Fruit fly (Drosophila melanogaster) whole organism, embryonic: ENCODE measurements around the gene Nsun5.

Source experiments
- Asciz ChIP-seq: fragments of 200-800 bp; sonication (Bioruptor generic); optimal IDR thresholded peaks from 2 replicates; lab custom pipeline; 2017; ENCODE audit warnings: missing biosample characterization, mild to moderate bottlenecking, missing genetic modification characterization, missing genetic modification reagents
- CG11093 ChIP-seq: fragments of 200-800 bp; sonication (Bioruptor generic); IDR thresholded peaks from 3 replicates; pipeline ENCODE4 v1.3.6; 2022; ENCODE audit warnings: missing biosample characterization, missing genetic modification characterization
- CG11560 ChIP-seq: fragments of 200-800 bp; sonication (Bioruptor generic); IDR thresholded peaks from 3 replicates; pipeline ENCODE4 v1.3.6; 2022; ENCODE audit warnings: missing biosample characterization, missing genetic modification characterization
- CG12236 ChIP-seq: fragments of 200-800 bp; sonication (Bioruptor generic); optimal IDR thresholded peaks from 2 replicates; lab custom pipeline; 2016; ENCODE audit warnings: missing biosample characterization, missing genetic modification characterization
- CG12659 ChIP-seq: fragments of 200-800 bp; sonication (Bioruptor generic); optimal IDR thresholded peaks from 3 replicates; lab custom pipeline; 2017; ENCODE audit warnings: mild to moderate bottlenecking, missing biosample characterization, missing genetic modification reagents, missing genetic modification characterization
- CG14050 ChIP-seq: fragments of 200-800 bp; sonication (Bioruptor generic); IDR thresholded peaks from 3 replicates; pipeline ENCODE4 v1.3.6; 2022; ENCODE audit warnings: missing biosample characterization, missing genetic modification characterization
- CG15073 ChIP-seq: fragments of 200-800 bp; sonication (Bioruptor generic); optimal IDR thresholded peaks from 2 replicates; lab custom pipeline; 2016; ENCODE audit warnings: missing biosample characterization, missing genetic modification characterization
- CG1529 ChIP-seq: fragments of 200-800 bp; sonication (Bioruptor generic); optimal IDR thresholded peaks from 3 replicates; lab custom pipeline; 2018; ENCODE audit warnings: missing biosample characterization, missing genetic modification characterization
- CG17328 ChIP-seq: fragments of 200-800 bp; sonication (Bioruptor generic); IDR thresholded peaks from 2 replicates; pipeline ENCODE4 v1.3.6; 2022; ENCODE audit warnings: missing biosample characterization, missing genetic modification characterization
- CG18011 ChIP-seq: fragments of 200-800 bp; sonication (Bioruptor generic); optimal IDR thresholded peaks from 2 replicates; lab custom pipeline; 2017; ENCODE audit warnings: missing biosample characterization, missing genetic modification characterization, mild to moderate bottlenecking, moderate library complexity, missing genotype
- CG18262 ChIP-seq: fragments of 200-800 bp; optimal IDR thresholded peaks from 3 replicates; lab custom pipeline; 2019; ENCODE audit warnings: missing biosample characterization, mild to moderate bottlenecking, missing genetic modification characterization, moderate library complexity
- CG18764 ChIP-seq: fragments of 200-800 bp; sonication (Bioruptor generic); optimal IDR thresholded peaks from 3 replicates; lab custom pipeline; 2016; ENCODE audit warnings: missing biosample characterization, missing genetic modification characterization
- CG2129 ChIP-seq: fragments of 200-800 bp; sonication (Bioruptor generic); IDR thresholded peaks from 2 replicates; pipeline ENCODE4 v1.3.6; 2022; ENCODE audit warnings: missing biosample characterization, missing genetic modification characterization; ENCODE audit not compliant: partially characterized antibody
- CG2678 ChIP-seq: fragments of 200-800 bp; sonication (Bioruptor generic); optimal IDR thresholded peaks from 3 replicates; lab custom pipeline; 2019; ENCODE audit warnings: missing biosample characterization, mild to moderate bottlenecking, missing genetic modification characterization, moderate library complexity
- CG2712 ChIP-seq: fragments of 200-800 bp; optimal IDR thresholded peaks from 3 replicates; lab custom pipeline; 2019; ENCODE audit warnings: missing biosample characterization, mild to moderate bottlenecking, missing genetic modification characterization, moderate library complexity
- CG30403 ChIP-seq: fragments of 200-800 bp; sonication (Bioruptor generic); optimal IDR thresholded peaks from 3 replicates; lab custom pipeline; 2016; ENCODE audit warnings: missing biosample characterization, missing genetic modification characterization
- CG42726 ChIP-seq: fragments of 200-800 bp; sonication (Bioruptor generic); IDR thresholded peaks from 2 replicates; pipeline ENCODE4 v1.3.6; 2022; ENCODE audit warnings: missing biosample characterization, missing genetic modification characterization; ENCODE audit not compliant: partially characterized antibody
- CG4360 ChIP-seq: fragments of 200-800 bp; sonication (Bioruptor generic); IDR thresholded peaks from 2 replicates; pipeline ENCODE4 v1.3.6; 2022; ENCODE audit warnings: missing biosample characterization, missing genetic modification characterization
- CG4424 ChIP-seq: fragments of 200-800 bp; sonication (Bioruptor generic); optimal IDR thresholded peaks from 3 replicates; lab custom pipeline; 2016; ENCODE audit warnings: missing biosample characterization, missing genetic modification characterization
- CG5180 ChIP-seq: fragments of 200-800 bp; sonication (Bioruptor generic); optimal IDR thresholded peaks from 3 replicates; lab custom pipeline; 2017; ENCODE audit warnings: missing biosample characterization, missing genetic modification characterization, mild to moderate bottlenecking, moderate library complexity, missing genetic modification reagents
- CG7987 ChIP-seq: fragments of 200-800 bp; sonication (Bioruptor generic); optimal IDR thresholded peaks from 2 replicates; lab custom pipeline; 2018; ENCODE audit warnings: missing biosample characterization, mild to moderate bottlenecking, missing genetic modification characterization, moderate library complexity
- CG8478 ChIP-seq: fragments of >200 bp; optimal IDR thresholded peaks from 2 replicates; lab custom pipeline; 2018
- CG8944 ChIP-seq: fragments of 200-800 bp; sonication (Bioruptor generic); optimal IDR thresholded peaks from 3 replicates; lab custom pipeline; 2016; ENCODE audit warnings: missing biosample characterization, missing genetic modification characterization
- CG9215 ChIP-seq: fragments of 200-800 bp; sonication (Bioruptor generic); IDR thresholded peaks from 2 replicates; pipeline ENCODE4 v1.3.6; 2022; ENCODE audit warnings: missing biosample characterization, missing genetic modification characterization
- Dll ChIP-seq: fragments of 200-800 bp; sonication (Bioruptor generic); IDR thresholded peaks from 4 replicates; pipeline ENCODE4 v1.3.6; 2022; ENCODE audit warnings: missing biosample characterization, missing genetic modification characterization; ENCODE audit not compliant: partially characterized antibody
- Fer2 ChIP-seq: fragments of 200-800 bp; sonication (Bioruptor generic); optimal IDR thresholded peaks from 2 replicates; lab custom pipeline; 2018; ENCODE audit warnings: missing biosample characterization, mild to moderate bottlenecking, missing genetic modification characterization, moderate library complexity
- MESR4 ChIP-seq: fragments of 200-800 bp; sonication (Bioruptor generic); optimal IDR thresholded peaks from 2 replicates; lab custom pipeline; 2018; ENCODE audit warnings: missing biosample characterization, mild to moderate bottlenecking, missing genetic modification characterization, moderate library complexity
- Nf-YB ChIP-seq: fragments of 200-800 bp; sonication (Bioruptor generic); optimal IDR thresholded peaks from 3 replicates; lab custom pipeline; 2019; ENCODE audit warnings: missing biosample characterization, mild to moderate bottlenecking, missing genetic modification characterization, moderate library complexity
- YL-1 ChIP-seq: fragments of 200-800 bp; sonication (Bioruptor generic); optimal IDR thresholded peaks from 3 replicates; lab custom pipeline; 2017; ENCODE audit warnings: missing biosample characterization, mild to moderate bottlenecking, missing genetic modification characterization
- ac ChIP-seq: fragments of 200-800 bp; sonication (Bioruptor generic); optimal IDR thresholded peaks from 3 replicates; lab custom pipeline; 2017; ENCODE audit warnings: missing biosample characterization, mild to moderate bottlenecking, missing genetic modification characterization
- az2 ChIP-seq: fragments of 200-800 bp; sonication (Bioruptor generic); optimal IDR thresholded peaks from 3 replicates; lab custom pipeline; 2016; ENCODE audit warnings: missing biosample characterization, missing genetic modification characterization
- bab2 ChIP-seq: fragments of 200-800 bp; sonication (Bioruptor generic); optimal IDR thresholded peaks from 2 replicates; lab custom pipeline; 2016; ENCODE audit warnings: missing biosample characterization, missing genetic modification characterization
- caup ChIP-seq: fragments of 200-800 bp; sonication (Bioruptor generic); optimal IDR thresholded peaks from 3 replicates; lab custom pipeline; 2017; ENCODE audit warnings: missing biosample characterization, mild to moderate bottlenecking, missing genetic modification characterization, moderate library complexity; ENCODE audit not compliant: severe bottlenecking
- chinmo ChIP-seq: fragments of 200-800 bp; sonication (Bioruptor generic); IDR thresholded peaks from 4 replicates; pipeline ENCODE4 v1.3.6; 2022; ENCODE audit warnings: missing biosample characterization, missing genetic modification characterization; ENCODE audit not compliant: partially characterized antibody
- crc ChIP-seq: fragments of 200-800 bp; sonication (Bioruptor generic); optimal IDR thresholded peaks from 2 replicates; lab custom pipeline; 2016; ENCODE audit warnings: missing biosample characterization, missing genetic modification characterization
- dm ChIP-seq: fragments of 200-800 bp; sonication (Bioruptor generic); optimal IDR thresholded peaks from 3 replicates; lab custom pipeline; 2016; ENCODE audit warnings: missing biosample characterization, missing genetic modification characterization
- en ChIP-seq: fragments of 200-800 bp; sonication (Bioruptor generic); optimal IDR thresholded peaks from 2 replicates; lab custom pipeline; 2016; ENCODE audit warnings: missing biosample characterization, missing genetic modification characterization
- fd64A ChIP-seq: fragments of 200-800 bp; sonication (Bioruptor generic); optimal IDR thresholded peaks from 3 replicates; lab custom pipeline; 2018; ENCODE audit warnings: missing biosample characterization, mild to moderate bottlenecking, missing genetic modification characterization
- gce ChIP-seq: fragments of 200-800 bp; sonication (Bioruptor generic); IDR thresholded peaks from 3 replicates; pipeline ENCODE4 v1.3.6; 2022; ENCODE audit warnings: missing biosample characterization, missing genetic modification characterization
- gro ChIP-seq: fragments of 200-800 bp; sonication (Bioruptor generic); optimal IDR thresholded peaks from 2 replicates; lab custom pipeline; 2016; ENCODE audit warnings: missing biosample characterization, missing genetic modification characterization
- her ChIP-seq: fragments of 200-800 bp; sonication (Bioruptor generic); optimal IDR thresholded peaks from 2 replicates; lab custom pipeline; 2016; ENCODE audit warnings: missing biosample characterization, missing genetic modification characterization
- hth ChIP-seq: fragments of >200 bp; optimal IDR thresholded peaks from 2 replicates; lab custom pipeline; 2017; ENCODE audit warnings: inconsistent platforms
- lilli ChIP-seq: fragments of 200-800 bp; sonication (Bioruptor generic); optimal IDR thresholded peaks from 3 replicates; lab custom pipeline; 2016; ENCODE audit warnings: missing biosample characterization, missing genetic modification characterization
- ranshi ChIP-seq: fragments of 200-800 bp; sonication (Bioruptor generic); IDR thresholded peaks from 2 replicates; pipeline ENCODE4 v1.3.6; 2022; ENCODE audit warnings: missing biosample characterization, missing genetic modification characterization
- run ChIP-seq: fragments of 200-800 bp; sonication (Bioruptor generic); optimal IDR thresholded peaks from 3 replicates; lab custom pipeline; 2018; ENCODE audit warnings: missing biosample characterization, mild to moderate bottlenecking, missing genetic modification characterization
- sens-2 ChIP-seq: fragments of 200-800 bp; sonication (Bioruptor generic); IDR thresholded peaks from 2 replicates; pipeline ENCODE4 v1.3.6; 2022; ENCODE audit warnings: missing biosample characterization, missing genetic modification characterization
- sna ChIP-seq: fragments of 200-800 bp; sonication (Bioruptor generic); IDR thresholded peaks from 2 replicates; pipeline ENCODE4 v1.3.6; 2022; ENCODE audit warnings: missing biosample characterization, missing genetic modification characterization; ENCODE audit not compliant: partially characterized antibody
- tio ChIP-seq: fragments of 200-800 bp; sonication (Bioruptor generic); optimal IDR thresholded peaks from 2 replicates; lab custom pipeline; 2017; ENCODE audit warnings: missing biosample characterization, missing genetic modification characterization, inconsistent platforms
- zf30C ChIP-seq: fragments of 200-800 bp; sonication (Bioruptor generic); optimal IDR thresholded peaks from 3 replicates; lab custom pipeline; 2018; ENCODE audit warnings: missing biosample characterization, mild to moderate bottlenecking, missing genetic modification characterization

Nsun5 gene

DNA sequence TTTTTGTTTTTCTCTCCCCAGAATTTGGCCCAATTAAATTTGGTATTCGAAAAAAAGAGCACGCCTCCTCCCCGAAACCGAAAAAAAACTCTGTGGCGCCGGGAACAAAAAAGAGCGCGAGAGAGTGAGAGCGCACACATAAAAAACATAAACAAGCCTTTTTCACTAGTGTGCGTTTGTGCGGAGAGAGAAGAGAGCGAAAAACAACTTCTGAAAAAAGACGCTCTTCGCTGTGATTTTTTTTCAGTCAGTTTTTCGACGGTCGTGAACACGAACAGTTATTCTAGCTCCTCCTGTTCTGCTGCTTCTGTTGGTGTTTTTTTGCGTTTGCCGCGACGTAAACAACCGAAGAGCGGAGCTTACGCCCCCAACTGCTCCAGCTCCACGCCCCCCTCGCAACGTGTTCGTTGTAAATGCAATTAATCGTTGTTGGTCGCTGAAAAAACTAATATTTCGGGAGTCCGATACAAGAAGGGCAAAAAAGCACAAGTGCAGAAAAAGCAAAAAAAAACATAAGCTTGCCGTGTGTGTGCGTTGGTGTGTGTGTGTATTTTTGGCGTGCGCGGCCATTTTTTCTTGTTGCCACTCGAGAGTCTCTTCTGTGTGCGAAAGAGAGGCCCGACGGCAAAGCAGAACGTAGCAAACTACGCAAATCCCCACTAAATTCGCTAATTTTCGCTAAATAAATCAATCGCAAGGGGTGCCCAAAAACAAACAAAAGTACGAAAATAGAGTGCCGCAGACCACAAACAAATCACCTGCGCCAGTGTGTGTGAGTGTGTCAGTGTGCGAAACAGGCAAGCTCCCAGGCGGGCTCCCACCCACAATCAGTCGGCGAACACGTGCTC is 2.1 kb upstream of the Nsun5 start, which contains the start of gene sqz (continued):
- TF ChIP-seq Fer2 (tag; lab: Kevin White, UChicago) = no peak
- peak; percentile 68 for TF ChIP-seq Dll (GFP tag; lab: Robert Waterston, UW)
- no peak for TF ChIP-seq CG15073 (GFP tag; lab: Kevin White, UChicago)
- peak; percentile 2 for TF ChIP-seq dm (GFP tag; lab: Kevin White, UChicago)
- no peak for TF ChIP-seq CG12236
- no peak for TF ChIP-seq CG18764 (GFP tag; lab: Kevin White, UChicago)
- peak; percentile 41 for TF ChIP-seq CG7987 (GFP tag; lab: Kevin White, UChicago)
- TF ChIP-seq CG18262 = peak; percentile 0
- TF ChIP-seq zf30C = no peak
- TF ChIP-seq Nf-YB (GFP tag; lab: Kevin White, UChicago) = peak; percentile 62
- TF ChIP-seq CG8944 (GFP tag; lab: Kevin White, UChicago) = no peak
- no peak for TF ChIP-seq az2
- no peak for TF ChIP-seq MESR4 (GFP tag; lab: Kevin White, UChicago)
- no peak for TF ChIP-seq en (GFP tag; lab: Kevin White, UChicago)
- TF ChIP-seq CG12659 (GFP tag; lab: Kevin White, UChicago) = no peak
- TF ChIP-seq caup (GFP tag; lab: Kevin White, UChicago) = peak; percentile 39
- TF ChIP-seq CG4424 (GFP tag; lab: Kevin White, UChicago) = no peak
- TF ChIP-seq Asciz (GFP tag; lab: Kevin White, UChicago) = peak; percentile 33
- TF ChIP-seq bab2 (GFP tag; lab: Kevin White, UChicago) = no peak
- peak; percentile 16 for TF ChIP-seq gro (GFP tag; lab: Kevin White, UChicago)
- TF ChIP-seq CG11560 (tag; lab: Robert Waterston, UW) = no peak
- no peak for TF ChIP-seq tio
- no peak for TF ChIP-seq crc (GFP tag; lab: Kevin White, UChicago)
- TF ChIP-seq CG18011 (GFP tag; lab: Kevin White, UChicago) = no peak
- 0 out of 3 replicates have a peak, but pooled peaks have one; percentile 23 for TF ChIP-seq gce (GFP tag; lab: Robert Waterston, UW)
- TF ChIP-seq hth (lab: Kevin White, UChicago) = no peak
- peak; percentile 81 for TF ChIP-seq CG5180 (GFP tag; lab: Kevin White, UChicago)
- no peak for TF ChIP-seq CG9215
- TF ChIP-seq CG42726 = no peak; the same call in 1 of the 2 replicates
- no peak for TF ChIP-seq CG14050 (GFP tag; lab: Robert Waterston, UW)
- TF ChIP-seq YL-1 = peak; percentile 33
- peak; percentile 33 for TF ChIP-seq CG2678 (tag; lab: Kevin White, UChicago)
- no peak for TF ChIP-seq CG30403 (GFP tag; lab: Kevin White, UChicago)
- peak; percentile 49; the same call in 1 of the 2 replicates for TF ChIP-seq sna (GFP tag; lab: Robert Waterston, UW)
- TF ChIP-seq fd64A (GFP tag; lab: Kevin White, UChicago) = no peak
- TF ChIP-seq ranshi = peak; percentile 23; the same call in 1 of the 2 replicates
- TF ChIP-seq CG4360 = peak; percentile 76
- peak; percentile 4 for TF ChIP-seq CG2712 (tag; lab: Kevin White, UChicago)
- no peak for TF ChIP-seq sens-2
- peak; percentile 29; the same call in 1 of the 2 replicates for TF ChIP-seq CG2129 (GFP tag; lab: Robert Waterston, UW)
- TF ChIP-seq ac = no peak
- no peak for TF ChIP-seq CG11093 (GFP tag; lab: Robert Waterston, UW)
- no peak for TF ChIP-seq CG1529 (GFP tag; lab: Kevin White, UChicago)
- TF ChIP-seq her (GFP tag; lab: Kevin White, UChicago) = no peak
- TF ChIP-seq CG17328 = 0 out of 2 replicates have a peak, but pooled peaks have one; percentile 31
- peak; percentile 6 for TF ChIP-seq run
- no peak for TF ChIP-seq CG8478 (lab: Kevin White, UChicago)
- no peak for TF ChIP-seq lilli
- TF ChIP-seq chinmo (GFP tag; lab: Robert Waterston, UW) = peak; percentile 82; the same call in 3 of the 4 replicates
